In genomic region chrX:16598978-16599664, dm6 we compare ENCODE assay signal across 1 fruit fly cellular context.
TF ChIP-seq lines count a peak whose summit lies in the region.

Gene CG9784 (minus strand): TSS chrX:16599215.
Gene Nup153 (plus strand): TSS chrX:16599241.

TF ChIP-seq in whole organism, embryonic, 481 proteins besides CTCF, POLR2A, EP300 and RAD21 (continued from another document):
- peak; percentile 34 for TF ChIP-seq HmgZ (tag; optimal IDR thresholded peaks at IDR 0.05; lab: Kevin White, UChicago)
- TF ChIP-seq amos (GFP tag; IDR thresholded peaks at IDR 0.05; lab: Robert Waterston, UW; ENCODE audit: partially characterized antibody) = peak; percentile 98
- TF ChIP-seq zen2 (GFP tag; IDR thresholded peaks at IDR 0.05; lab: Robert Waterston, UW; ENCODE audit: partially characterized antibody) = peak; percentile 94
- no peak for TF ChIP-seq tio (GFP tag; optimal IDR thresholded peaks at IDR 0.05; lab: Kevin White, UChicago)
- peak; percentile 93 for TF ChIP-seq HLH4C (GFP tag; IDR thresholded peaks at IDR 0.05; lab: Robert Waterston, UW; ENCODE audit: partially characterized antibody)
- no peak for TF ChIP-seq pita (GFP tag; optimal IDR thresholded peaks at IDR 0.05; lab: Kevin White, UChicago)
- peak; percentile 89 for TF ChIP-seq CG42726 (GFP tag; IDR thresholded peaks at IDR 0.05; lab: Robert Waterston, UW; ENCODE audit: partially characterized antibody)
- peak; percentile 13; the same call in 1 of the 2 replicates for TF ChIP-seq MBD-R2 (GFP tag; IDR thresholded peaks at IDR 0.05; lab: Robert Waterston, UW)
- TF ChIP-seq CG2199 (GFP tag; IDR thresholded peaks at IDR 0.05; lab: Robert Waterston, UW) = no peak
- TF ChIP-seq tna (GFP tag; IDR thresholded peaks at IDR 0.05; lab: Robert Waterston, UW; ENCODE audit: partially characterized antibody) = peak; percentile 95
- TF ChIP-seq cg (GFP tag; optimal IDR thresholded peaks at IDR 0.05; lab: Kevin White, UChicago) = peak; percentile 33
- TF ChIP-seq CG1603 (tag; optimal IDR thresholded peaks at IDR 0.05; lab: Kevin White, UChicago) = no peak
- TF ChIP-seq ash1 (GFP tag; optimal IDR thresholded peaks at IDR 0.05; lab: Kevin White, UChicago) = no peak
- TF ChIP-seq CG2116 (GFP tag; optimal IDR thresholded peaks at IDR 0.05; lab: Kevin White, UChicago) = peak; percentile 32
- peak; percentile 26; the same call in 1 of the 2 replicates for TF ChIP-seq CG32532 (GFP tag; IDR thresholded peaks at IDR 0.05; lab: Robert Waterston, UW)
- TF ChIP-seq Aef1 (GFP tag; IDR thresholded peaks at IDR 0.05; lab: Robert Waterston, UW) = no peak
- TF ChIP-seq wek (GFP tag; optimal IDR thresholded peaks at IDR 0.05; lab: Kevin White, UChicago) = no peak
- TF ChIP-seq bbx (GFP tag; IDR thresholded peaks at IDR 0.05; lab: Robert Waterston, UW; ENCODE audit: partially characterized antibody) = peak; percentile 97
- TF ChIP-seq Bteb2 (GFP tag; optimal IDR thresholded peaks at IDR 0.05; lab: Kevin White, UChicago) = no peak
- peak; percentile 17 for TF ChIP-seq CG15514 (GFP tag; optimal IDR thresholded peaks at IDR 0.05; lab: Kevin White, UChicago)
- no peak for TF ChIP-seq CG3847 (GFP tag; IDR thresholded peaks at IDR 0.05; lab: Robert Waterston, UW)
- no peak for TF ChIP-seq CG10654 (GFP tag; optimal IDR thresholded peaks at IDR 0.05; lab: Kevin White, UChicago)
- no peak for TF ChIP-seq CG11723 (GFP tag; optimal IDR thresholded peaks at IDR 0.05; lab: Kevin White, UChicago)
- TF ChIP-seq phol (tag; optimal IDR thresholded peaks at IDR 0.05; lab: Kevin White, UChicago) = no peak
- peak; percentile 26; the same call in 1 of the 2 replicates for TF ChIP-seq onecut (GFP tag; IDR thresholded peaks at IDR 0.05; lab: Robert Waterston, UW)
- peak; percentile 96 for TF ChIP-seq inv (GFP tag; IDR thresholded peaks at IDR 0.05; lab: Robert Waterston, UW; ENCODE audit: partially characterized antibody)
- peak; percentile 52; the same call in 1 of the 2 replicates for TF ChIP-seq NFAT (GFP tag; IDR thresholded peaks at IDR 0.05; lab: Robert Waterston, UW)
- TF ChIP-seq gfzf (GFP tag; optimal IDR thresholded peaks at IDR 0.05; lab: Kevin White, UChicago) = peak; percentile 10
- TF ChIP-seq Scr (GFP tag; IDR thresholded peaks at IDR 0.05; lab: Robert Waterston, UW; ENCODE audit: partially characterized antibody) = peak; percentile 94
- TF ChIP-seq vnd (GFP tag; IDR thresholded peaks at IDR 0.05; lab: Robert Waterston, UW; ENCODE audit: partially characterized antibody) = peak; percentile 95
- TF ChIP-seq ato (GFP tag; IDR thresholded peaks at IDR 0.05; lab: Robert Waterston, UW; ENCODE audit: partially characterized antibody) = peak; percentile 93
- TF ChIP-seq Opbp (GFP tag; IDR thresholded peaks at IDR 0.05; lab: Robert Waterston, UW; ENCODE audit: partially characterized antibody) = peak; percentile 95
- no peak for TF ChIP-seq CG7987 (GFP tag; optimal IDR thresholded peaks at IDR 0.05; lab: Kevin White, UChicago)
- TF ChIP-seq zfh1 (GFP tag; IDR thresholded peaks at IDR 0.05; lab: Robert Waterston, UW) = no peak
- TF ChIP-seq Ets65A (GFP tag; lab: Kevin White, UChicago) = peak; percentile 41
- peak; percentile 93 for TF ChIP-seq BEAF-32 (GFP tag; optimal IDR thresholded peaks at IDR 0.05; lab: Kevin White, UChicago)
- TF ChIP-seq CG2129 (GFP tag; IDR thresholded peaks at IDR 0.05; lab: Robert Waterston, UW; ENCODE audit: partially characterized antibody) = peak; percentile 76
- TF ChIP-seq CG7839 (tag; optimal IDR thresholded peaks at IDR 0.05; lab: Kevin White, UChicago) = no peak
- TF ChIP-seq Taf1 (GFP tag; IDR thresholded peaks at IDR 0.05; lab: Robert Waterston, UW) = no peak
- TF ChIP-seq CG14860 (GFP tag; IDR thresholded peaks at IDR 0.05; lab: Robert Waterston, UW; ENCODE audit: partially characterized antibody) = peak; percentile 94
- TF ChIP-seq Awh (GFP tag; IDR thresholded peaks at IDR 0.05; lab: Robert Waterston, UW) = no peak
- peak; percentile 96 for TF ChIP-seq CG16813 (GFP tag; IDR thresholded peaks at IDR 0.05; lab: Robert Waterston, UW; ENCODE audit: partially characterized antibody)
- TF ChIP-seq Dll (GFP tag; IDR thresholded peaks at IDR 0.05; lab: Robert Waterston, UW; ENCODE audit: partially characterized antibody) = peak; percentile 92
- 0 out of 2 replicates have a peak, but pooled peaks have one; percentile 18 for TF ChIP-seq sens-2 (GFP tag; IDR thresholded peaks at IDR 0.05; lab: Robert Waterston, UW)
- TF ChIP-seq CG14710 (tag; optimal IDR thresholded peaks at IDR 0.05; lab: Kevin White, UChicago) = no peak
- no peak for TF ChIP-seq CG4360 (GFP tag; IDR thresholded peaks at IDR 0.05; lab: Robert Waterston, UW)
- TF ChIP-seq MESR4 (GFP tag; optimal IDR thresholded peaks at IDR 0.05; lab: Kevin White, UChicago) = peak; percentile 92
- no peak for TF ChIP-seq Hr3 (GFP tag; optimal IDR thresholded peaks at IDR 0.05; lab: Kevin White, UChicago)
- TF ChIP-seq CG34224 (GFP tag; IDR thresholded peaks at IDR 0.05; lab: Robert Waterston, UW; ENCODE audit: partially characterized antibody) = peak; percentile 88
- no peak for TF ChIP-seq pum (GFP tag; optimal IDR thresholded peaks at IDR 0.05; lab: Kevin White, UChicago)
- 0 out of 2 replicates have a peak, but pooled peaks have one; percentile 30 for TF ChIP-seq CG9215 (GFP tag; IDR thresholded peaks at IDR 0.05; lab: Robert Waterston, UW)
- TF ChIP-seq sna (GFP tag; IDR thresholded peaks at IDR 0.05; lab: Robert Waterston, UW; ENCODE audit: partially characterized antibody) = peak; percentile 87
- TF ChIP-seq Dref (GFP tag; IDR thresholded peaks at IDR 0.05; lab: Robert Waterston, UW) = peak; percentile 85
- TF ChIP-seq psq (GFP tag; optimal IDR thresholded peaks at IDR 0.05; lab: Kevin White, UChicago) = peak; percentile 68
- TF ChIP-seq CG10431 (GFP tag; optimal IDR thresholded peaks at IDR 0.05; lab: Kevin White, UChicago) = no peak
- TF ChIP-seq CG1602 (GFP tag; optimal IDR thresholded peaks at IDR 0.05; lab: Kevin White, UChicago) = no peak
- no peak for TF ChIP-seq kay (GFP tag; optimal IDR thresholded peaks at IDR 0.05; lab: Kevin White, UChicago)
- peak; percentile 93 for TF ChIP-seq mld (GFP tag; IDR thresholded peaks at IDR 0.05; lab: Robert Waterston, UW; ENCODE audit: partially characterized antibody)
- TF ChIP-seq unc-4 (GFP tag; IDR thresholded peaks at IDR 0.05; lab: Robert Waterston, UW; ENCODE audit: partially characterized antibody) = peak; percentile 84
- peak; percentile 97 for TF ChIP-seq chinmo (GFP tag; IDR thresholded peaks at IDR 0.05; lab: Robert Waterston, UW; ENCODE audit: partially characterized antibody)
- peak; percentile 37; the same call in 1 of the 4 replicates for TF ChIP-seq Gug (GFP tag; IDR thresholded peaks at IDR 0.05; lab: Robert Waterston, UW)
- no peak for TF ChIP-seq mirr (GFP tag; optimal IDR thresholded peaks at IDR 0.05; lab: Kevin White, UChicago)
- no peak for TF ChIP-seq hkb (optimal IDR thresholded peaks at IDR 0.05; lab: Kevin White, UChicago)
- no peak for TF ChIP-seq hkb (GFP tag; IDR thresholded peaks at IDR 0.05; lab: Robert Waterston, UW)
- TF ChIP-seq CG17385 (GFP tag; optimal IDR thresholded peaks at IDR 0.05; lab: Kevin White, UChicago) = peak; percentile 85
- peak; percentile 52; the same call in 1 of the 2 replicates for TF ChIP-seq CG6272 (GFP tag; IDR thresholded peaks at IDR 0.05; lab: Robert Waterston, UW)
- no peak for TF ChIP-seq zf30C (GFP tag; optimal IDR thresholded peaks at IDR 0.05; lab: Kevin White, UChicago)
- no peak for TF ChIP-seq Lim3 (GFP tag; IDR thresholded peaks at IDR 0.05; lab: Robert Waterston, UW)
- TF ChIP-seq Dbx (GFP tag; IDR thresholded peaks at IDR 0.05; lab: Robert Waterston, UW) = peak; percentile 37; the same call in 1 of the 3 replicates
- no peak for TF ChIP-seq lbe (GFP tag; optimal IDR thresholded peaks at IDR 0.05; lab: Kevin White, UChicago)
- peak; percentile 98 for TF ChIP-seq CG6791 (GFP tag; IDR thresholded peaks at IDR 0.05; lab: Robert Waterston, UW; ENCODE audit: partially characterized antibody)
- peak; percentile 49 for TF ChIP-seq Rfx (GFP tag; IDR thresholded peaks at IDR 0.05; lab: Robert Waterston, UW)
- TF ChIP-seq ci (GFP tag; IDR thresholded peaks at IDR 0.05; lab: Robert Waterston, UW) = 0 out of 3 replicates have a peak, but pooled peaks have one; percentile 8
- TF ChIP-seq Bgb (GFP tag; IDR thresholded peaks at IDR 0.05; lab: Robert Waterston, UW; ENCODE audit: partially characterized antibody) = peak; percentile 97
- peak; percentile 22 for TF ChIP-seq CG9797 (GFP tag; optimal IDR thresholded peaks at IDR 0.05; lab: Kevin White, UChicago)
- no peak for TF ChIP-seq jigr1 (GFP tag; IDR thresholded peaks at IDR 0.05; lab: Robert Waterston, UW)
- TF ChIP-seq prd (optimal IDR thresholded peaks at IDR 0.05; lab: Kevin White, UChicago) = no peak
- TF ChIP-seq prd (GFP tag; IDR thresholded peaks at IDR 0.05; lab: Robert Waterston, UW) = 0 out of 3 replicates have a peak, but pooled peaks have one; percentile 5
- TF ChIP-seq CG33213 (GFP tag; optimal IDR thresholded peaks at IDR 0.05; lab: Kevin White, UChicago) = no peak
- TF ChIP-seq hbn (GFP tag; IDR thresholded peaks at IDR 0.05; lab: Robert Waterston, UW; ENCODE audit: partially characterized antibody) = peak; percentile 87
- peak; percentile 55 for TF ChIP-seq Sin3A (optimal IDR thresholded peaks at IDR 0.05; lab: Kevin White, UChicago)
- peak; percentile 91 for TF ChIP-seq CG13287 (GFP tag; IDR thresholded peaks at IDR 0.05; lab: Robert Waterston, UW; ENCODE audit: partially characterized antibody)
- peak; percentile 75 for TF ChIP-seq CG9932 (GFP tag; IDR thresholded peaks at IDR 0.05; lab: Robert Waterston, UW)
- TF ChIP-seq CG7963 (GFP tag; IDR thresholded peaks at IDR 0.05; lab: Robert Waterston, UW; ENCODE audit: partially characterized antibody) = peak; percentile 95
- peak; percentile 7 for TF ChIP-seq Ets97D (GFP tag; optimal IDR thresholded peaks at IDR 0.05; lab: Kevin White, UChicago)
- TF ChIP-seq knrl (GFP tag; IDR thresholded peaks at IDR 0.05; lab: Robert Waterston, UW; ENCODE audit: partially characterized antibody) = peak; percentile 96
- no peak for TF ChIP-seq ftz-f1 (GFP tag; optimal IDR thresholded peaks at IDR 0.05; lab: Kevin White, UChicago)
- peak; percentile 48 for TF ChIP-seq Nf-YC (tag; optimal IDR thresholded peaks at IDR 0.05; lab: Kevin White, UChicago)
- no peak for TF ChIP-seq fd3F (GFP tag; optimal IDR thresholded peaks at IDR 0.05; lab: Kevin White, UChicago)
